Comparison of ENCODE assay signal across 1 worm cellular context in genomic region chrII:2195541-2195940, ce11.
TF ChIP-seq lines count a peak whose summit lies in the region.

No protein-coding gene starts in this region.

TF ChIP-seq in whole organism, L4 larva, 104 proteins besides CTCF, POLR2A, EP300 and RAD21 (continued from another document):
- TF ChIP-seq nhr-48 (tag; optimal IDR thresholded peaks at IDR 0.05; lab: Kevin White, UChicago) (no peak), nhr-111 (GFP tag; optimal IDR thresholded peaks at IDR 0.05; lab: Kevin White, UChicago) (no peak), ZK337.2 (GFP tag; IDR thresholded peaks at IDR 0.05; lab: Robert Waterston, UW) (no peak), lin-39 (tag; optimal IDR thresholded peaks at IDR 0.05; lab: Kevin White, UChicago) (no peak), hlh-11 (tag; optimal IDR thresholded peaks at IDR 0.05; lab: Kevin White, UChicago) (peak; percentile 31), hif-1 (tag; optimal IDR thresholded peaks at IDR 0.05; lab: Kevin White, UChicago) (no peak), Y5F2A.4 (GFP tag; optimal IDR thresholded peaks at IDR 0.05; lab: Kevin White, UChicago) (no peak), mes-2 (tag; optimal IDR thresholded peaks at IDR 0.05; lab: Kevin White, UChicago; ENCODE audit: poor library complexity, severe bottlenecking) (peak; percentile 52), lin-38 (GFP tag; IDR thresholded peaks at IDR 0.05; lab: Robert Waterston, UW) (no peak), ztf-7 (tag; optimal IDR thresholded peaks at IDR 0.05; lab: Kevin White, UChicago) (no peak), cey-2 (tag; optimal IDR thresholded peaks at IDR 0.05; lab: Kevin White, UChicago; ENCODE audit: borderline replicate concordance, insufficient read depth) (no peak), hlh-30 (tag; optimal IDR thresholded peaks at IDR 0.05; lab: Kevin White, UChicago; ENCODE audit: insufficient read depth) (peak; percentile 6), zip-11 (GFP tag; IDR thresholded peaks at IDR 0.05; lab: Robert Waterston, UW) (no peak), madf-5 (GFP tag; IDR thresholded peaks at IDR 0.05; lab: Robert Waterston, UW) (no peak), nhr-6 (tag; optimal IDR thresholded peaks at IDR 0.05; lab: Kevin White, UChicago) (peak; percentile 66), hmg-1.1 (GFP tag; IDR thresholded peaks at IDR 0.05; lab: Robert Waterston, UW) (0 out of 2 replicates have a peak, but pooled peaks have one; percentile 26), tag-97 (GFP tag; IDR thresholded peaks at IDR 0.05; lab: Robert Waterston, UW) (no peak), skn-1 (tag; optimal IDR thresholded peaks at IDR 0.05; lab: Kevin White, UChicago) (no peak), daf-19 (GFP tag; conservative IDR thresholded peaks at IDR 0.05; lab: Robert Waterston, UW) (no peak), ceh-28 (tag; optimal IDR thresholded peaks at IDR 0.05; lab: Kevin White, UChicago) (no peak), unc-39 (tag; optimal IDR thresholded peaks at IDR 0.05; lab: Kevin White, UChicago) (no peak)
